Worm (Caenorhabditis elegans): Measurements from ENCODE around the gene ckr-2.

DNA sequence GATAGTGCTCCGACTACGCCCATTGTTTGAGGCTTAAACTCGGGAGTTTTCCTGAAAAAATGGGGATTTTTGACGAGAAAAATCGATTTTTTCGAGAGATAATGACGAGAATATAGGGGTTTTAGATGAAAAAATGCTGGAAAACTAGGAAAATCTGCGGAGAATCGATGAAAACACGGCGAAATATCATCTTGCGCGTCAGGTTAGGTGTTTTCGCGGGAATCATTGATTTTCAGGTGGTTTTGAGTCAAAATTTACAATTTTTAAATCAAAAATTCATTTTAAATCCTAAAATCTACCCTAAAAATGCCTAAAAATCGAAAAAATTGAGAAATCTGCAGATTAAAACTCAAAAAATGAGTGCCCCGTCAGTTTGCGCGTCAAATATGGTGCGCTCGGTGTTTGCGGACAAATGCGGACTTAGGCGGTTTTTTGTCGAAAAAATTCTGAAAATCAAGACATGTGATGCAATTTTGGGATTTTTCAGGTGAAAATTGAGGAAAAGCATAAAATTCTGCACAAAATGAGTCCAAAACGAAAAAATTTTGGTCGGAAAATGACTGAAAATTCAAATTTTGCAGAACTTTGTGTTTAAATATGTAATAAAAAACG lies 59.4 kb downstream of the ckr-2 start, which contains the start of gene mboa-6:
- TF ChIP-seq ztf-29 (GFP tag; IDR thresholded peaks at IDR 0.05) (no peak), flt-1 (GFP tag; IDR thresholded peaks at IDR 0.05) (no peak), cog-1 (tag; optimal IDR thresholded peaks at IDR 0.05) (no peak), ztf-23 (GFP tag; IDR thresholded peaks at IDR 0.05) (no peak)
